Fruit fly (Drosophila melanogaster): ENCODE data around the gene CG4829.

Gene CG4829

DNA sequence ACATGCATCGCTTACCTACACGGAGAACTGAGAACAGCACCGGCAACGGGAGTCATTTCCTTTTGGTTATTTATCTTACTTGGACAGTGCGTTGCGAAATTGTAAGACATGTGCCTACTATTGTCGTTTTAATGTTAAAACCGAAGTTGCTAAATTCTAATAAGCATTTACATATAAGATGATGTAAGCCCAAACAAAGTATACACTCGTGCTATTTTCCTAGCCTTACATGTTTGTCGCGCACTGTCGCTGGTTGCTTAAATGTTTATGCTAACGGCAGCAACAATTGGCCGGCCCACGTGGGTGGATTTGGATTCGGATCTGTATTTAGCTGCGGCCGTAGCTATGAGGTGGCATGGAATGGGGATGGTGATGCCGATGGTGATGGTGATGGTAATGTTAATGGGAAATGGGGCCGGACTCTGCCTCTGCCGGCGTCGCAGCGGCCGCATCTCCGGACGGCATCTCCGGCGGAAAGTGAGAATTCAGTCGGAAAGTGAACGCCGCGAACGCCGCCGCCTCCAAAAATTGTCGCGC is at the start of gene CG4829 (continued):
- TF ChIP-seq danr (GFP tag; IDR thresholded peaks at IDR 0.05) = peak; percentile 86
- peak; percentile 88 for TF ChIP-seq CG10979 (tag; optimal IDR thresholded peaks at IDR 0.05)
- peak; percentile 89 for TF ChIP-seq Blimp-1 (GFP tag; optimal IDR thresholded peaks at IDR 0.05)
- peak; percentile 77 for TF ChIP-seq ewg (GFP tag; optimal IDR thresholded peaks at IDR 0.05)
- peak; percentile 87 for TF ChIP-seq CG6689 (GFP tag; IDR thresholded peaks at IDR 0.05)
- peak; percentile 75 for TF ChIP-seq tio (GFP tag; optimal IDR thresholded peaks at IDR 0.05)
- no peak for TF ChIP-seq sna (GFP tag; IDR thresholded peaks at IDR 0.05; ENCODE audit: partially characterized antibody)
- TF ChIP-seq zen (tag; optimal IDR thresholded peaks at IDR 0.05) = peak; percentile 79
- peak; percentile 53 for TF ChIP-seq CG10462 (GFP tag; optimal IDR thresholded peaks at IDR 0.05)
- TF ChIP-seq pita (GFP tag; optimal IDR thresholded peaks at IDR 0.05) = no peak
- peak; percentile 87 for TF ChIP-seq stc (GFP tag; IDR thresholded peaks at IDR 0.05)
- TF ChIP-seq pb (GFP tag; optimal IDR thresholded peaks at IDR 0.05) = peak; percentile 82
- TF ChIP-seq CG6683 (GFP tag; optimal IDR thresholded peaks at IDR 0.05) = peak; percentile 64
- TF ChIP-seq gsb (GFP tag; IDR thresholded peaks at IDR 0.05) = peak; percentile 77
- peak; percentile 91 for TF ChIP-seq nmo (GFP tag; optimal IDR thresholded peaks at IDR 0.05)
- peak; percentile 66 for TF ChIP-seq CG13123 (GFP tag; optimal IDR thresholded peaks at IDR 0.05)
- TF ChIP-seq CG17612 (GFP tag; IDR thresholded peaks at IDR 0.05) = peak; percentile 72; the same call in 1 of the 2 replicates
- peak; percentile 77 for TF ChIP-seq Rx (GFP tag; IDR thresholded peaks at IDR 0.05)
- TF ChIP-seq CG10654 (GFP tag; optimal IDR thresholded peaks at IDR 0.05) = peak; percentile 82
- peak; percentile 46 for TF ChIP-seq trh (GFP tag; optimal IDR thresholded peaks at IDR 0.05)
- TF ChIP-seq HmgD (GFP tag; optimal IDR thresholded peaks at IDR 0.05) = peak; percentile 19
- TF ChIP-seq dysf (GFP tag; IDR thresholded peaks at IDR 0.05) = peak; percentile 94
- TF ChIP-seq CG3838 (GFP tag; optimal IDR thresholded peaks at IDR 0.05) = peak; percentile 45
- TF ChIP-seq otp (GFP tag; IDR thresholded peaks at IDR 0.05) = peak; percentile 86
- peak; percentile 92 for TF ChIP-seq CG13424 (tag; optimal IDR thresholded peaks at IDR 0.05)
- TF ChIP-seq gcm (GFP tag; optimal IDR thresholded peaks at IDR 0.05) = peak; percentile 82
- TF ChIP-seq trem (tag; optimal IDR thresholded peaks at IDR 0.05) = peak; percentile 74
- peak; percentile 92 for TF ChIP-seq sr (GFP tag; IDR thresholded peaks at IDR 0.05)
- peak; percentile 79 for TF ChIP-seq pnt (GFP tag; optimal IDR thresholded peaks at IDR 0.05)
- no peak for TF ChIP-seq aop (GFP tag; IDR thresholded peaks at IDR 0.05)
- peak; percentile 45 for TF ChIP-seq luna (GFP tag; optimal IDR thresholded peaks at IDR 0.05)
- TF ChIP-seq crp (GFP tag; optimal IDR thresholded peaks at IDR 0.05) = peak in 1 of 2 experiments; percentile 38
- TF ChIP-seq bbx (GFP tag; IDR thresholded peaks at IDR 0.05; ENCODE audit: partially characterized antibody) = no peak
- TF ChIP-seq disco-r (GFP tag; optimal IDR thresholded peaks at IDR 0.05) = peak; percentile 61
- no peak for TF ChIP-seq D (optimal IDR thresholded peaks at IDR 0.05)
- peak; percentile 87 for TF ChIP-seq D (GFP tag; optimal IDR thresholded peaks at IDR 0.05)
- peak; percentile 76 for TF ChIP-seq Hr3 (GFP tag; optimal IDR thresholded peaks at IDR 0.05)
- no peak for TF ChIP-seq CG13287 (GFP tag; IDR thresholded peaks at IDR 0.05; ENCODE audit: partially characterized antibody)
- peak; percentile 79 for TF ChIP-seq Asciz (GFP tag; optimal IDR thresholded peaks at IDR 0.05)
- peak; percentile 86 for TF ChIP-seq CrebB (tag; optimal IDR thresholded peaks at IDR 0.05)
- TF ChIP-seq CG5180 (GFP tag; optimal IDR thresholded peaks at IDR 0.05) = peak; percentile 78
- TF ChIP-seq CG9437 (GFP tag; optimal IDR thresholded peaks at IDR 0.05) = peak; percentile 73
- peak; percentile 72 for TF ChIP-seq CG32767 (GFP tag; IDR thresholded peaks at IDR 0.05)
- TF ChIP-seq NC2β (GFP tag; optimal IDR thresholded peaks at IDR 0.05) = peak; percentile 66
- TF ChIP-seq E2f2 (GFP tag; IDR thresholded peaks at IDR 0.05) = peak; percentile 65
- peak; percentile 64 for TF ChIP-seq CG14667 (GFP tag; IDR thresholded peaks at IDR 0.05)
- peak; percentile 86 for TF ChIP-seq CG1647 (GFP tag; optimal IDR thresholded peaks at IDR 0.05)
- TF ChIP-seq CG13775 (GFP tag; optimal IDR thresholded peaks at IDR 0.05) = peak; percentile 60
- TF ChIP-seq Sin3A (optimal IDR thresholded peaks at IDR 0.05) = no peak
- TF ChIP-seq gcm2 (GFP tag; optimal IDR thresholded peaks at IDR 0.05) = peak; percentile 67
- no peak for TF ChIP-seq eve (GFP tag; optimal IDR thresholded peaks at IDR 0.05)

Measured in whole organism, embryonic.